Worm (Caenorhabditis elegans): ENCODE results near the gene C05A2.4.

Gene C05A2.4

DNA sequence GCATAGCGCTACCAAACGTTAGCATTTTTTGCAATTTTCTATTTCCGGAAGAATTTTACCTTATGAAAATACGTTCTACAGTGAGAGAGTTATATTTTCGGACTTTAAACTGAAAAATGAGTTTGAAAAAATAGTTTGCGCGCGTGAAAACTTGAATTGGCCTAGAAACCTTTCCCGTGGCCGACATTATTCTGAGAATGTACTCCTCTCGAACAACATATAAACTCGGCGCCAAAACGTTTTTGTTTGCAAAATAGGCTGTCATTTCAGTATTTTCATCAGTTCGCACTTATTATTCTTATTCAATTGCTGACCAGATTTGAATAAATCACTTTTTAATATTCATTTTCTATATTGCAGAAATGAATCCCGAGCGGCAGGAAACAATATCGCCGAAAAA lies 41.5 kb downstream of the C05A2.4 start, which contains the start of the genes mre-11 and wdr-5.3:
mre-11 (minus strand) TSS at position 113 of the 400 bp plus-strand sequence.
wdr-5.3 (plus strand) TSS at position 361 of the 400 bp plus-strand sequence.
- TF ChIP-seq dao-5 (tag; optimal IDR thresholded peaks at IDR 0.05): no peak
- TF ChIP-seq W03F9.2 (tag; optimal IDR thresholded peaks at IDR 0.05): peak; percentile 86
- TF ChIP-seq him-1 (tag; optimal IDR thresholded peaks at IDR 0.05): peak; percentile 22

DNA sequence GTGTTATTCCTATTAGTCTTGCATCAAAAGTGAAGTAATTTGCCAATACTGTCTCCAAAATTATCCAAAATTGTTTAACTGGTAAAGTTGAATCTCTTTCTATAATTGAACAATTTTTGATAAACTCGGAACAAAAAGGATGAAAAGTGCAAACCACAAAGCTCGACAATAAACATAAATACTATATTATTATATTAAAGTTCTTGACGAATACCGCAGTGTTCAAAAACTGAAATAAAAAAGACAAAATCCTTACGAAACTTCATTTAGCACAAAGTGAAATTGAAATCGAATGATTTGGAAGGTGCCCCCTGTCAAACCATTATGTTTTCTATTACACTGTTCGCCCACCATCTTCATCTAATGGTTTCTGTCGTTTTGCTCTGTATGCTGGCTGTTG lies 46.1 kb downstream of the C05A2.4 start, which contains the start of gene ZC302.3:
ZC302.3 (minus strand) TSS at position 101 of the 400 bp plus-strand sequence.
- no peak for TF ChIP-seq W03F9.2 (tag; optimal IDR thresholded peaks at IDR 0.05)
- TF ChIP-seq dao-5 (tag; optimal IDR thresholded peaks at IDR 0.05): no peak
- no peak for TF ChIP-seq him-1 (tag; optimal IDR thresholded peaks at IDR 0.05)

DNA sequence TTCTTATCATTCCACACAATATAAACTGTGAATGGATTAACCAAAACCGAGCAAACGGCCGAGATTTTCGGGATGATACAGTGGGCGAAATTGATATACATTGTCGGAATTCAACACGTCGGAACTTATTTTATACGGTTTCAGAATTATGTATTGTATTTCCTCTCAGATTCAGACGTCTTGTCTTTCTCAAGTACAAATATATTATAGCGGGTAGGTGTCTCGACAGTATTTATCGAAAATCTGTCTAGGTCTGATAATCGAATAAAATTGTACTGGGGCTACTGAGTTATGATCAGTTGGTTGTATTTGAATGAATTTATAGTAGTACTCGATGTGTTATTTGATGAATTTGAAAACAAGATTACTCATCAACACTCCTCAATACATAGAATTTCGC lies 48.4 kb downstream of the C05A2.4 start, which contains the start of gene srj-22:
srj-22 (minus strand) TSS at position 101 of the 400 bp plus-strand sequence.
- TF ChIP-seq dao-5 (tag; optimal IDR thresholded peaks at IDR 0.05) (no peak), him-1 (tag; optimal IDR thresholded peaks at IDR 0.05) (no peak), W03F9.2 (tag; optimal IDR thresholded peaks at IDR 0.05) (no peak)

- TF ChIP-seq W03F9.2 (tag; optimal IDR thresholded peaks at IDR 0.05): no peak
- no peak for TF ChIP-seq him-1 (tag; optimal IDR thresholded peaks at IDR 0.05)
- TF ChIP-seq dao-5 (tag; optimal IDR thresholded peaks at IDR 0.05): no peak
Observed at ce11 chrV:10745034-10745433, 49.8 kb downstream of the C05A2.4 start, which contains the start of gene srj-21. Gene srj-21, plus strand, starts transcription at chrV:10745334.

Measured in whole organism, L4/young adult.